Fruit fly (Drosophila melanogaster): Measurements from ENCODE around the gene CG14712.
A peak's percentile ranks its signal among the peaks of the same experiment; 100 is the strongest.

Gene CG14712

DNA sequence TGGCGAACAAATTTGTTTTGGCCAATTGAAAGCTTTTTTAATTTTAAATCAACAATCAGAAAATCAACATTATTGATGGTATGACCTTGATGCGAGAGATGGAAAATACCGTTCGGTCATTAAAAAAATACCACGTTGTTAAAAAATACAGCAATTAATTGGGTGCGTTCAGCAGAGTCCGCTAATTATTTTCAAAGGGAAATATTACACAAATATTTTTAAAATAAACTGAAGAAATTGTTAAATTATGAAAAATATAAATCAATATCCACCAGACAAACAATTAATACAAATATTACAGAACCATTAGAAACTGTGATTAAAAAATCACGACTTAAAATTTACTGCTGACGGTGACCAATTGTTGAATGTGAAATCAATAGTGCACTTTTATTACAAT lies 49.5 kb downstream of the CG14712 start, which contains the start of gene CG18476 (continued):
- TF ChIP-seq CG2202 (tag; optimal IDR thresholded peaks at IDR 0.05) (peak; percentile 64), yki (optimal IDR thresholded peaks at IDR 0.05) (no peak), sens-2 (GFP tag; IDR thresholded peaks at IDR 0.05) (peak; percentile 62), CG8478 (optimal IDR thresholded peaks at IDR 0.05) (no peak), CG2875 (GFP tag; optimal IDR thresholded peaks at IDR 0.05) (peak; percentile 52), CG9876 (GFP tag; optimal IDR thresholded peaks at IDR 0.05) (no peak), Sox102F (GFP tag; optimal IDR thresholded peaks at IDR 0.05) (peak; percentile 94), vnd (GFP tag; IDR thresholded peaks at IDR 0.05; ENCODE audit: partially characterized antibody) (no peak), CrebB (tag; optimal IDR thresholded peaks at IDR 0.05) (peak; percentile 76), CG7745 (tag; optimal IDR thresholded peaks at IDR 0.05) (no peak), kay (GFP tag; optimal IDR thresholded peaks at IDR 0.05) (peak; percentile 84), tll (GFP tag; optimal IDR thresholded peaks at IDR 0.05) (no peak), Blimp-1 (GFP tag; optimal IDR thresholded peaks at IDR 0.05) (peak; percentile 92), CG6272 (GFP tag; IDR thresholded peaks at IDR 0.05) (peak; percentile 93), jigr1 (GFP tag; IDR thresholded peaks at IDR 0.05) (peak; percentile 75), Bdp1 (GFP tag; optimal IDR thresholded peaks at IDR 0.05) (peak; percentile 29), CG17612 (GFP tag; IDR thresholded peaks at IDR 0.05) (peak; percentile 89), Eip74EF (GFP tag; optimal IDR thresholded peaks at IDR 0.05) (peak in 1 of 2 experiments; percentile 89), CG7786 (GFP tag; optimal IDR thresholded peaks at IDR 0.05) (peak; percentile 61), disco-r (GFP tag; optimal IDR thresholded peaks at IDR 0.05) (peak; percentile 38), Sox100B (GFP tag; optimal IDR thresholded peaks at IDR 0.05) (peak; percentile 90), ham (GFP tag; IDR thresholded peaks at IDR 0.05) (peak; percentile 79), NC2α (GFP tag; optimal IDR thresholded peaks at IDR 0.05) (peak; percentile 53), sqz (GFP tag; optimal IDR thresholded peaks at IDR 0.05) (no peak), CG2678 (tag; optimal IDR thresholded peaks at IDR 0.05) (peak; percentile 95), CG10979 (tag; optimal IDR thresholded peaks at IDR 0.05) (peak; percentile 93), CG13296 (GFP tag; optimal IDR thresholded peaks at IDR 0.05) (peak; percentile 92), ken (GFP tag; IDR thresholded peaks at IDR 0.05) (peak; percentile 92), CG7357 (GFP tag; IDR thresholded peaks at IDR 0.05) (peak; percentile 88), crc (GFP tag; optimal IDR thresholded peaks at IDR 0.05) (no peak), CG18011 (GFP tag; optimal IDR thresholded peaks at IDR 0.05) (peak; percentile 64), ab (GFP tag; optimal IDR thresholded peaks at IDR 0.05) (no peak), wdn (GFP tag; IDR thresholded peaks at IDR 0.05) (peak; percentile 86), CG3838 (GFP tag; optimal IDR thresholded peaks at IDR 0.05) (peak; percentile 73), schlank (tag; optimal IDR thresholded peaks at IDR 0.05) (peak; percentile 60), onecut (GFP tag; IDR thresholded peaks at IDR 0.05) (peak; percentile 87), CkIIα-i1 (GFP tag; IDR thresholded peaks at IDR 0.05) (no peak), bab2 (GFP tag; optimal IDR thresholded peaks at IDR 0.05) (peak; percentile 76), Drgx (GFP tag; IDR thresholded peaks at IDR 0.05) (peak; percentile 95), row (GFP tag; IDR thresholded peaks at IDR 0.05) (peak; percentile 96), CG17568 (GFP tag; optimal IDR thresholded peaks at IDR 0.05) (no peak), sim (GFP tag; IDR thresholded peaks at IDR 0.05) (peak; percentile 67; the same call in 1 of the 2 replicates), sc (optimal IDR thresholded peaks at IDR 0.05) (no peak), sc (GFP tag; optimal IDR thresholded peaks at IDR 0.05) (peak; percentile 44), stwl (tag; optimal IDR thresholded peaks at IDR 0.05) (peak; percentile 68), NFAT (GFP tag; IDR thresholded peaks at IDR 0.05) (peak; percentile 90), Elba2 (GFP tag; optimal IDR thresholded peaks at IDR 0.05) (peak; percentile 38), tna (GFP tag; IDR thresholded peaks at IDR 0.05; ENCODE audit: partially characterized antibody) (no peak), CG7271 (tag; optimal IDR thresholded peaks at IDR 0.05) (peak; percentile 84), Hsf (GFP tag; optimal IDR thresholded peaks at IDR 0.05) (peak; percentile 91), CG9727 (GFP tag; optimal IDR thresholded peaks at IDR 0.05) (peak; percentile 91), TFAM (GFP tag; optimal IDR thresholded peaks at IDR 0.05) (no peak)

Data from whole organism, embryonic.